Fruit fly (Drosophila melanogaster) whole organism, wandering third instar larva: Measurements from ENCODE around the gene CG10336.

ENCODE experiments used
- Abd-B ChIP-seq: fragments of >200 bp; optimal IDR thresholded peaks from 2 replicates; lab custom pipeline; 2017; ENCODE audit warnings: missing biosample characterization, missing genetic modification characterization
- CG32264 ChIP-seq: fragments of 200-800 bp; sonication (Bioruptor generic); optimal IDR thresholded peaks from 2 replicates; lab custom pipeline; 2016; ENCODE audit warnings: missing biosample characterization, missing genetic modification characterization
- CG9705 ChIP-seq: fragments of 200-800 bp; sonication (Bioruptor generic); optimal IDR thresholded peaks from 2 replicates; lab custom pipeline; 2018; ENCODE audit warnings: missing biosample characterization, mild to moderate bottlenecking, missing genetic modification characterization
- CrebA ChIP-seq: fragments of 200-800 bp; sonication (Bioruptor generic); optimal IDR thresholded peaks from 2 replicates; lab custom pipeline; 2016; ENCODE audit warnings: missing biosample characterization, mild to moderate bottlenecking, missing genetic modification characterization, borderline replicate concordance
- Dfd ChIP-seq: fragments of >200 bp; optimal IDR thresholded peaks from 2 replicates; lab custom pipeline; 2017; ENCODE audit warnings: missing biosample characterization, missing genetic modification characterization
- Dif ChIP-seq: fragments of 200-275, 200-300 bp; sonication (Bioruptor generic); optimal IDR thresholded peaks from 2 replicates; lab custom pipeline; 2018; ENCODE audit warnings: missing biosample characterization, missing genetic modification characterization; ENCODE audit not compliant: partially characterized antibody
- GATAd ChIP-seq: sonication (Bioruptor generic); optimal IDR thresholded peaks from 2 replicates; lab custom pipeline; 2016; ENCODE audit warnings: missing biosample characterization, missing genetic modification characterization
- HLH106 ChIP-seq: fragments of 200-800 bp; optimal IDR thresholded peaks from 3 replicates; lab custom pipeline; 2019; ENCODE audit warnings: missing biosample characterization, mild to moderate bottlenecking, missing genetic modification characterization, moderate library complexity
- Hnf4 ChIP-seq: fragments of 200-800 bp; sonication (Bioruptor generic); optimal IDR thresholded peaks from 2 replicates; lab custom pipeline; 2016; ENCODE audit warnings: missing biosample characterization, mild to moderate bottlenecking, missing genetic modification characterization
- Hr78 ChIP-seq: fragments of >200 bp; optimal IDR thresholded peaks from 2 replicates; lab custom pipeline; 2017; ENCODE audit warnings: missing biosample characterization, missing genetic modification characterization
- Hr83 ChIP-seq: fragments of 200-300 bp; sonication (Bioruptor generic); optimal IDR thresholded peaks from 2 replicates; lab custom pipeline; 2016; ENCODE audit warnings: missing biosample characterization, mild to moderate bottlenecking, missing genetic modification characterization, moderate library complexity; ENCODE audit not compliant: poor library complexity, severe bottlenecking
- Jra ChIP-seq: sonication (Bioruptor generic); optimal IDR thresholded peaks from 2 replicates; lab custom pipeline; 2016; ENCODE audit warnings: missing biosample characterization, missing genetic modification characterization
- Mio ChIP-seq: sonication (Bioruptor generic); optimal IDR thresholded peaks from 2 replicates; lab custom pipeline; 2016; ENCODE audit warnings: missing biosample characterization, missing genetic modification characterization
- Myc ChIP-seq: fragments of >200 bp; optimal IDR thresholded peaks from 2 replicates; lab custom pipeline; 2017
- N ChIP-seq: fragments of >200 bp; optimal IDR thresholded peaks from 2 replicates; lab custom pipeline; 2018; ENCODE audit warnings: missing biosample characterization, missing external identifiers, missing genetic modification characterization
- OdsH ChIP-seq: fragments of 200-800 bp; sonication (Bioruptor generic); optimal IDR thresholded peaks from 2 replicates; lab custom pipeline; 2016; ENCODE audit warnings: missing biosample characterization, mild to moderate bottlenecking, missing genetic modification characterization
- Rel ChIP-seq, 2 experiments: fragments of 200-800 bp; sonication (Bioruptor generic) in 1 of 2; optimal IDR thresholded peaks; 2 replicates in 1 of 2; 3 replicates in 1 of 2; lab custom pipeline; 2016 to 2019; ENCODE audit warnings: mild to moderate bottlenecking in 2 of 2, missing biosample characterization in 2 of 2, missing genetic modification characterization in 2 of 2, moderate library complexity in 1 of 2
- Sp1 ChIP-seq: fragments of 200-800 bp; sonication (Bioruptor generic); optimal IDR thresholded peaks from 3 replicates; lab custom pipeline; 2019; ENCODE audit warnings: missing biosample characterization, mild to moderate bottlenecking, missing genetic modification characterization, moderate library complexity
- Vsx2 ChIP-seq: fragments of 200-300, 225-300 bp; sonication (Bioruptor generic); optimal IDR thresholded peaks from 2 replicates; lab custom pipeline; 2018; ENCODE audit warnings: missing biosample characterization, missing genetic modification characterization; ENCODE audit not compliant: partially characterized antibody
- br ChIP-seq: fragments of 200-800 bp; sonication (Bioruptor generic); optimal IDR thresholded peaks from 2 replicates; lab custom pipeline; 2016; ENCODE audit warnings: missing biosample characterization, missing genetic modification characterization
- brk ChIP-seq: fragments of 200-800 bp; sonication (Bioruptor generic); optimal IDR thresholded peaks from 2 replicates; lab custom pipeline; 2016; ENCODE audit warnings: missing biosample characterization, mild to moderate bottlenecking, missing genetic modification characterization
- dl ChIP-seq, 2 experiments: fragments of 175-275, 200-275 bp in 1 of 2; fragments of 200-275 bp in 1 of 2; sonication (Bioruptor generic); optimal IDR thresholded peaks; lab custom pipeline; 2018; ENCODE audit warnings: mild to moderate bottlenecking in 2 of 2, missing biosample characterization in 2 of 2, missing genetic modification characterization in 2 of 2, moderate library complexity in 2 of 2; ENCODE audit not compliant: partially characterized antibody in 2 of 2, insufficient read depth in 1 of 2
- dmrt93B ChIP-seq: fragments of 200-800 bp; sonication (Bioruptor generic); optimal IDR thresholded peaks from 2 replicates; lab custom pipeline; 2018; ENCODE audit warnings: missing biosample characterization, mild to moderate bottlenecking, missing genetic modification characterization
- dsf ChIP-seq: sonication (Bioruptor generic); optimal IDR thresholded peaks from 2 replicates; lab custom pipeline; 2016; ENCODE audit warnings: missing biosample characterization, missing genetic modification characterization, borderline replicate concordance
- ey ChIP-seq: fragments of 200-800 bp; sonication (Bioruptor generic); optimal IDR thresholded peaks from 2 replicates; lab custom pipeline; 2016; ENCODE audit warnings: missing biosample characterization, missing genetic modification characterization
- foxo ChIP-seq, 2 experiments: fragments of 200-800 bp; sonication (Bioruptor generic); optimal IDR thresholded peaks; 2 replicates in 1 of 2; 3 replicates in 1 of 2; lab custom pipeline; 2016 to 2017; ENCODE audit warnings: missing biosample characterization in 2 of 2, missing genetic modification characterization in 2 of 2
- fru ChIP-seq: fragments of 200-800 bp; sonication (Bioruptor generic); optimal IDR thresholded peaks from 3 replicates; lab custom pipeline; 2016; ENCODE audit warnings: missing biosample characterization, mild to moderate bottlenecking, missing genetic modification characterization
- h ChIP-seq: fragments of 200-800 bp; sonication (Bioruptor generic); optimal IDR thresholded peaks from 3 replicates; lab custom pipeline; 2016; ENCODE audit warnings: missing biosample characterization, mild to moderate bottlenecking, missing genetic modification characterization
- jim ChIP-seq: fragments of 175-275, 200-325 bp; sonication (Bioruptor generic); optimal IDR thresholded peaks from 2 replicates; lab custom pipeline; 2016; ENCODE audit warnings: missing biosample characterization, mild to moderate bottlenecking, missing genetic modification characterization
- lola ChIP-seq: fragments of >200 bp; optimal IDR thresholded peaks from 2 replicates; lab custom pipeline; 2017; ENCODE audit warnings: missing biosample characterization, missing genetic modification characterization
- pan ChIP-seq: fragments of >200 bp; optimal IDR thresholded peaks from 2 replicates; lab custom pipeline; 2017
- psq ChIP-seq: fragments of 200-800 bp; sonication (Bioruptor generic); optimal IDR thresholded peaks from 3 replicates; lab custom pipeline; 2017; ENCODE audit warnings: missing biosample characterization, mild to moderate bottlenecking, missing genetic modification characterization, moderate library complexity
- rgr ChIP-seq: fragments of 200-800 bp; sonication (Bioruptor generic); optimal IDR thresholded peaks from 3 replicates; lab custom pipeline; 2016; ENCODE audit warnings: missing biosample characterization, mild to moderate bottlenecking, missing genetic modification characterization
- sage ChIP-seq: fragments of 200-800 bp; sonication (Bioruptor generic); optimal IDR thresholded peaks from 2 replicates; lab custom pipeline; 2016; ENCODE audit warnings: missing biosample characterization, mild to moderate bottlenecking, missing genetic modification characterization
- sv ChIP-seq: fragments of 200-800 bp; sonication (Bioruptor generic); optimal IDR thresholded peaks from 3 replicates; lab custom pipeline; 2016; ENCODE audit warnings: missing biosample characterization, missing genetic modification characterization
- tai ChIP-seq: sonication (Bioruptor generic); optimal IDR thresholded peaks from 2 replicates; lab custom pipeline; 2016; ENCODE audit warnings: missing biosample characterization, missing genetic modification characterization
- usp ChIP-seq: fragments of >200 bp; optimal IDR thresholded peaks from 2 replicates; lab custom pipeline; 2017; ENCODE audit warnings: missing biosample characterization, missing genetic modification characterization
- woc ChIP-seq: sonication (Bioruptor generic); optimal IDR thresholded peaks from 2 replicates; lab custom pipeline; 2016; ENCODE audit warnings: missing biosample characterization, mild to moderate bottlenecking, missing genetic modification characterization

Gene CG10336

dm6 chr2L:18663395-18663794 lies 25.9 kb upstream of the CG10336 start:
- TF ChIP-seq N (no peak), ey (GFP tag; lab: Kevin White, UChicago) (peak; percentile 5), dsf (no peak), rgr (GFP tag; lab: Kevin White, UChicago) (peak; percentile 2), fru (GFP tag; lab: Kevin White, UChicago) (peak; percentile 6), h (peak; percentile 19), foxo (GFP tag; optimal IDR thresholded peaks at IDR 0.05; lab: Kevin White, UChicago) (peak in 1 of 2 experiments; percentile 28), OdsH (GFP tag; lab: Kevin White, UChicago) (peak; percentile 32)
- TF ChIP-seq, all 38 proteins: peak for 6

- TF ChIP-seq br (GFP tag; lab: Kevin White, UChicago) (peak; percentile 73), psq (GFP tag; lab: Kevin White, UChicago) (peak; percentile 86), dsf (no peak), Dfd (GFP tag; lab: Kevin White, UChicago) (no peak), Hr78 (GFP tag; lab: Kevin White, UChicago) (no peak), pan (lab: Kevin White, UChicago) (no peak), Abd-B (GFP tag; lab: Kevin White, UChicago) (no peak), CG9705 (GFP tag; lab: Kevin White, UChicago) (peak; percentile 72), CrebA (GFP tag; lab: Kevin White, UChicago) (no peak), woc (GFP tag; lab: Kevin White, UChicago) (peak; percentile 95), dmrt93B (GFP tag; lab: Kevin White, UChicago) (peak; percentile 70), sage (GFP tag; lab: Kevin White, UChicago) (peak; percentile 50), Mio (no peak), HLH106 (peak; percentile 91), Hr83 (GFP tag; lab: Kevin White, UChicago) (peak; percentile 57), Sp1 (GFP tag; lab: Kevin White, UChicago) (peak; percentile 87), rgr (GFP tag; lab: Kevin White, UChicago) (peak; percentile 68), Hnf4 (GFP tag; lab: Kevin White, UChicago) (peak; percentile 78), brk (GFP tag; lab: Kevin White, UChicago) (no peak), Jra (GFP tag; lab: Kevin White, UChicago) (peak; percentile 70), foxo (GFP tag; optimal IDR thresholded peaks at IDR 0.05; lab: Kevin White, UChicago) (peak in 1 of 2 experiments; percentile 85), Rel (GFP tag; optimal IDR thresholded peaks at IDR 0.05; lab: Kevin White, UChicago) (no peak), Rel (tag; optimal IDR thresholded peaks at IDR 0.05; lab: Kevin White, UChicago) (peak; percentile 45), fru (GFP tag; lab: Kevin White, UChicago) (peak; percentile 91), GATAd (GFP tag; lab: Kevin White, UChicago) (no peak), tai (no peak), dl (GFP tag; optimal IDR thresholded peaks at IDR 0.05; lab: Kevin White, UChicago; ENCODE audit: insufficient read depth in 1 of 2, partially characterized antibody in 2 of 2) (peak in 1 of 2 experiments; percentile 40), N (no peak), h (peak; percentile 86), usp (no peak), CG32264 (GFP tag; lab: Kevin White, UChicago) (peak; percentile 44), jim (GFP tag; lab: Kevin White, UChicago) (no peak), OdsH (GFP tag; lab: Kevin White, UChicago) (peak; percentile 88), Myc (lab: Kevin White, UChicago) (no peak), sv (GFP tag; lab: Kevin White, UChicago) (no peak), ey (GFP tag; lab: Kevin White, UChicago) (peak; percentile 81), Dif (peak; percentile 68), Vsx2 (peak; percentile 86), lola (GFP tag; lab: Kevin White, UChicago) (no peak)
Observed at dm6 chr2L:18664707-18665550, 24.4 kb upstream of the CG10336 start.
